Fruit fly (Drosophila melanogaster): ENCODE measurements around the gene CG9747.

Gene CG9747

DNA sequence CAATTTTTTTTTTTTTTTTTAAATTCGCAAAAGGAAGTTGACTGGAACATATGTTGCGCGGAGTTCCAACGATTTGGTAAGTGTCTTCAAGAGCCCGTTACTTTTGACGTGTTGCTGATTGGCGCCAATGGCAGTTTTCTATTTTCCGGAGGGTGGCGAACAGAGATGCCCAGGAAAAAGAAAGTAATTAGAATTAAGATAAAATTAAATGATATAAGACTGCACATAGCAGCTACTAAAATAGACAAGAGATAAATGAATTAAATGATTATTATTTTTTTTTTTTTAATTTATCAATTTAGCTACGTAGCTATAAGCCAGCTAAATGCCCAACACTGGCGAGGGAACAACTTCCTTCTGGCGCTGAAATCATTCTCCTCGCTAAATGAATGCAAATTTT, 31.2 kb upstream of the CG9747 start:
- peak; percentile 56 for TF ChIP-seq Eip78C (GFP tag)
- peak; percentile 57 for TF ChIP-seq svp (GFP tag)
- no peak for TF ChIP-seq CG6808 (GFP tag; optimal IDR thresholded peaks at IDR 0.05)
- no peak for TF ChIP-seq eg (GFP tag; IDR thresholded peaks at IDR 0.05)

DNA sequence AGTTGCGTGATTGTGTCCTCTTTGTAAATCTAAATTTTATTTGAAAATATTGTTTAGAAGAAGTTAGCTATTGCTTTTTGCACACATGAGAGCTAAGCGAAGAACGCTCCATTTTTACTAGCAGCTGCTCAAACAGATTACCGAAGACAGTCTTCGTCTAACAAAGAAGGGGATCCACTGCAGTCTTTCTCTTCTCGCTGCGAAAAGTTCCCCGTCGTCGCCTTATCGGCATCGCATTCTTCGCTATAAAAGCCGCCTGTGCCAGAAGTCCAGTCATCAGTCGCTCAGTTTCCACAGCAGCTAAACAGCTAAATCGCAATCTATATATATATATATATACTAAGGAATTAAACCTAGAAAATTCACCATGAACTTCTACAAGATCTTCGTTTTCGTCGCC, 25.2 kb upstream of the CG9747 start, which contains the start of gene CecC:
Gene CecC, plus strand, starts transcription at position 275 of the 400 bp plus-strand sequence.
- no peak for TF ChIP-seq Lpt (GFP tag; optimal IDR thresholded peaks at IDR 0.05)
- TF ChIP-seq spab (GFP tag; optimal IDR thresholded peaks at IDR 0.05) = no peak

DNA sequence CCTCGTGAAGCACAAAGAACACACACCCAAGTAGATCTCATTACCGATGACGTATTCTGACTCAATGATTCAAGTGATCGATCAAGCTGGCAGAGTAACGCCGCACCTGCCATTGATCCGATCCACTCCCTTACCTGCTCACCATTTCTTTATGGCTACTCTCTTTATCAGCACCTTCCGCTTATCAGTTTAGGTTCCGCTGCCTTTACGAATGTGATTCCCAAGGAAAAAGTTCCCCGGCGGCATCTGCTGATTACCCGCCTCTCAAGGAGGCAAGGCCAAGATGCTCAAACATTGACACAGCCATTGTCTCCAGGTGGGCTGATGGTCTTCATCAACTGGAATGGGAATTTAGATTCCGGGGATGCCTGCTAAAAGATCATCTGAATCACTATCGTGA, 24.0 kb upstream of the CG9747 start:
- no peak for TF ChIP-seq CG11294 (GFP tag; IDR thresholded peaks at IDR 0.05)
- peak; percentile 17 for TF ChIP-seq Sox14 (GFP tag; optimal IDR thresholded peaks at IDR 0.05)
- peak; percentile 78 for TF ChIP-seq svp (GFP tag)

DNA sequence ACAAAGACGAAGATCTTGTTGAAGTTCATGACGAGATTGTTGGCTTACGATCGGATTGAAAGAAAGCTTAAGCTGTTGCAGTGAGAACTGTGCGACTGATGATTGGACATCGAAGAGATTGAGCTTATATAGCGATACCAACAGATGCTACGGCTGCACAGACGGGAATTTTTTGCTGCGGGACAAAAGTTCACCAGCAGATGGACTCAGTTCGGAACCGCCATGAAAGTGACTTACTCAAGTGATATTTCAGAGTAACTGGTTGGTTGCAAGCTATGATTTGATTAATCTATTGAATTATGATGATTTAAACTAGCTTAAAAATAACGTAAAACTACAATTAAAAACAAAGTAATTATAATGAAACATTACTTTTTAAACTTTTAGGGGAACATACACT, 22.6 kb upstream of the CG9747 start, which contains the start of gene CecB:
Gene CecB, minus strand, starts transcription at position 101 of the 400 bp plus-strand sequence.
- peak; percentile 68 for TF ChIP-seq svp (GFP tag)
- no peak for TF ChIP-seq CG10669 (GFP tag; optimal IDR thresholded peaks at IDR 0.05)

DNA sequence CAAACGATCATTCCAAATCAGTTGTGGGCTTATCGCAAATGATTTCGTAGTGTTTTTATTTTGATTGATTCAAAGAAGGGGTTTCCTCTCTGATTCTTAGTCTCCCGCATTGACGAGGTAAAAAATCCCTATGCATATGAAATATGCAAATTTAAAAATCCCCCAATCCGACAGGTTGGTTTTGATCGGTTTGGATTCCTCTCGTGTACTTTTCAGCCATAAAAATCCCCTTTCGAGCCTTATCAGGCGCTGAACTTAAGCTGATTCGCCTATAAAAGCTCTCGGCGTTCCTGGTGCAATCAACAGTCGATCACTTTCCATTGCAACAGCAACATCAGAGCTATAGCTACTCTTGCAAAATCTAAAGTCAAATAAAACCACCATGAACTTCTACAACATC, 20.8 kb upstream of the CG9747 start, which contains the start of gene CecA2:
Gene CecA2, plus strand, starts transcription at position 301 of the 400 bp plus-strand sequence.
- TF ChIP-seq Hr4 (GFP tag; optimal IDR thresholded peaks at IDR 0.05) (no peak), CG31627 (GFP tag; optimal IDR thresholded peaks at IDR 0.05) (no peak), Blimp-1 (GFP tag; optimal IDR thresholded peaks at IDR 0.05) (no peak), Gug (GFP tag; IDR thresholded peaks at IDR 0.05) (no peak), achi (GFP tag; optimal IDR thresholded peaks at IDR 0.05) (no peak), Lpt (GFP tag; optimal IDR thresholded peaks at IDR 0.05) (no peak), CG8632 (GFP tag; optimal IDR thresholded peaks at IDR 0.05) (no peak), CG6163 (GFP tag; IDR thresholded peaks at IDR 0.05) (no peak), net (GFP tag; optimal IDR thresholded peaks at IDR 0.05) (no peak), fkh (GFP tag; optimal IDR thresholded peaks at IDR 0.05) (no peak), ss (GFP tag; optimal IDR thresholded peaks at IDR 0.05) (no peak), Met (GFP tag; optimal IDR thresholded peaks at IDR 0.05) (no peak), CG32006 (GFP tag; optimal IDR thresholded peaks at IDR 0.05) (no peak)

DNA sequence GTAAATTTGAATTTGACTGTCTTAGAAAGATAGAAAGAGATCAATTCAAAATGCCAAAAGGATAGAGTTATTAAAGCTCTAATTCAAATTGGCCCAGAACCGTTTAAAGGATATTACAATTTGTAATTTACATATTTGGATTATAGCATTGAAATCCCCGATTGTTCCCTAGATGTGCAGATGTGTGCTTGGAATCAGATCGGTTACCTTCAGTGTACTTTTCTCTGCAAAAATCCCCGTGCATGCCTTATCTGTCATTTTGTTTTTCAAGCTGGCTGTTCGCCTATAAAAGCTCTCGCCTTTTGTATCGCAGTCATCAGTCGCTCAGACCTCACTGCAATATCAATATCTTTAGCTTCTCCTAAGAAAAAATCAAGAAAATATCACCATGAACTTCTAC, 19.5 kb upstream of the CG9747 start, which contains the start of gene CecA1:
Gene CecA1, plus strand, starts transcription at position 315 of the 400 bp plus-strand sequence.
- no peak for TF ChIP-seq Hr4 (GFP tag; optimal IDR thresholded peaks at IDR 0.05)
- TF ChIP-seq svp (GFP tag) = peak; percentile 71
- no peak for TF ChIP-seq Eip93F (GFP tag; optimal IDR thresholded peaks at IDR 0.05)

DNA sequence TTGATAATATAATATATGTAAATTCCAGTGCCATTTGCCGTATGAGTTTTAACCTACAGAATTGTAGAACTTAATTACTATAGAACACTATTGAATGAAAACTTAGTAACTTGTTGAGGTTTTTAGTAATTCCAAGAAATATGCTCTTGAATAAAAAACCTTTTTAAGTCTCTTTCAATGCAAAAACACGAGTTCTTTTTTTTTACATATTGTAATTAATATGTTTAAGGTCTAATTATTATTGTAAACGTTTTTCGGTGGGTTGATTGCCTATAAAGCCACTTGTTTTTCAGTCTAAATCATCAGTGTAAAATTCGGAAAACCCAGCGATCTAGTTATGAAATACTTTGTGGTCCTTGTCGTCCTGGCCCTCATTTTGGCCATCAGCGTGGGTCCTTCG, 18.6 kb upstream of the CG9747 start, which contains the start of gene Anp:
Gene Anp, plus strand, starts transcription at position 301 of the 400 bp plus-strand sequence.
- no peak for TF ChIP-seq Smox (GFP tag; optimal IDR thresholded peaks at IDR 0.05)
- TF ChIP-seq fkh (GFP tag; optimal IDR thresholded peaks at IDR 0.05) = no peak
- no peak for TF ChIP-seq CG8319 (GFP tag; optimal IDR thresholded peaks at IDR 0.05)
- no peak for TF ChIP-seq Blimp-1 (GFP tag; optimal IDR thresholded peaks at IDR 0.05)
- no peak for TF ChIP-seq Hr39 (GFP tag; optimal IDR thresholded peaks at IDR 0.05)

DNA sequence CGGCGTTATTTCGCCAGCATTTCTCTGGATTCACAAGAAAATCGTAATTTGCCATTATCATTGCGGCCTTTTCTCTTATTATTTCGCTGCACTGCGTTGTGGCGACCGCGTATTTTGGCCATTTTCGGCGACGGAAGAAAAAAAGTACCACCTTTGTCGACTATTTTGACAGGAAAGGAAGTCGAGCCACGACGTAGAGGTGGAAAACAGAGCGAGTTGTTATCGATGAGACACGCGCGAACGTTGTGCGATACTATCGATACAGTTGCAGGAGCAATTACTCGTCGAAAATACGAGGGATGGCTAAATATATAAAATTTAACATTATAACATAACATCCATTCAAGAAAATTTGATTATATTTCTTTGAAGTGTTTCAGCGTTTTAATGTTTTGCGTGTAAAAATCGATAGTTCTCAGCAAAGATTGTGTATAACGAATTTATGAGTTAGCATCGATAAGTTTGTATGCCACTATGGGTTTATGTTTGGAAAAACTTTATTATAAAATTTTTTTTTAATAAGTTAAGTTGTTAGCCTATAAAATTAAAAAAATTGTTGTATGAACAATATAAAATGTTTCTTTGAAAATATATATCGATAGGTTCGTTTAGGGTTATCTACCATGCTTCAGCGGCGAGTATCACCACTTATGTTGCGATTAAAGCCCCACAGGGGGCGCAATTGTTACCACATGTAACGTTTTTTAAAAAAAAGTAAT, 17.9 kb upstream of the CG9747 start, which contains the start of gene RpS7:
Gene RpS7, minus strand, starts transcription at position 255 of the 719 bp plus-strand sequence.
- TF ChIP-seq net (GFP tag; optimal IDR thresholded peaks at IDR 0.05) (peak; percentile 75), Eip93F (GFP tag; optimal IDR thresholded peaks at IDR 0.05) (no peak), Hr39 (GFP tag; optimal IDR thresholded peaks at IDR 0.05) (peak; percentile 34), CG9139 (GFP tag; optimal IDR thresholded peaks at IDR 0.05) (peak; percentile 76), fkh (GFP tag; optimal IDR thresholded peaks at IDR 0.05) (peak; percentile 29), CG10669 (GFP tag; optimal IDR thresholded peaks at IDR 0.05) (peak; percentile 63), spab (GFP tag; optimal IDR thresholded peaks at IDR 0.05) (peak; percentile 50), ss (GFP tag; optimal IDR thresholded peaks at IDR 0.05) (peak; percentile 75 to 80), Eip75B (GFP tag; optimal IDR thresholded peaks at IDR 0.05) (peak; percentile 37), svp (GFP tag) (peak; percentile 84), CG10631 (GFP tag; optimal IDR thresholded peaks at IDR 0.05) (peak; percentile 56), salr (GFP tag; optimal IDR thresholded peaks at IDR 0.05) (peak; percentile 8 to 61), CG1621 (tag; optimal IDR thresholded peaks at IDR 0.05) (peak; percentile 60), pdm3 (GFP tag; optimal IDR thresholded peaks at IDR 0.05) (peak; percentile 48), CG31627 (GFP tag; optimal IDR thresholded peaks at IDR 0.05) (peak; percentile 47), Met (GFP tag; optimal IDR thresholded peaks at IDR 0.05) (peak; percentile 59), CG16779 (tag; optimal IDR thresholded peaks at IDR 0.05) (peak; percentile 70), OdsH (GFP tag; optimal IDR thresholded peaks at IDR 0.05) (peak; percentile 54), esn (GFP tag; optimal IDR thresholded peaks at IDR 0.05) (peak; percentile 68), fd85E (GFP tag; optimal IDR thresholded peaks at IDR 0.05) (peak; percentile 57)
